Worm (Caenorhabditis elegans): ENCODE results near the gene fil-2.

Gene fil-2

DNA sequence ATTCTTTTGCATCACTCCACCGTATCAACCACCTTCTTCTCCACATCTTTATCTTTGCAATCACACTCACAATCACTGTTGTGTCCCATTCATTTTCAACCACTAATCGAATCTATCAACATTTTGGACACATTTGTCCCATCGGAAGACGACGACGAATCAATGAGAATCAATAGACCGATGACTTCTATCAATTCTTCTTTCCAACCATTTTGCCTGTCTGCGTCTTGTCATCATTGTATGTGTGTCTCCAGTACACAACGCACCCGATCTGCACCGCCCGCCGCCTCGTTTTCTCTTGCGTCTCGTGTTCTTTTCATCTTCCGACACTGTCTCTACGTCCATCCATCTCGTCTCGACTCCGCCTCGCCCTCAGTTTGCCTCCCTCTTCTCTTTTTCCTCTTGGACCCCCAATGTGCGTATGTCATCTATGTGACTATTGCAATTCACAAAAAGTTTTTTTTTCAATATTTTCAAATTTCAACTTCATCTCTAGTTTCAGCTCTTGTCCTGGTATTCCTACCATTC, 32.3 kb upstream of the fil-2 start, which contains the start of gene dmd-7:
Gene dmd-7 (plus strand): TSS at position 478 of the 528 bp plus-strand sequence.
- TF ChIP-seq fkh-2 (tag; optimal IDR thresholded peaks at IDR 0.05) (no peak), nhr-237 (tag; optimal IDR thresholded peaks at IDR 0.05) (no peak), ceh-82 (tag; optimal IDR thresholded peaks at IDR 0.05) (peak; percentile 70), sea-2 (GFP tag; optimal IDR thresholded peaks at IDR 0.05) (peak; percentile 51), nfya-1 (tag; optimal IDR thresholded peaks at IDR 0.05; ENCODE audit: insufficient read depth) (peak; percentile 84), skn-1 (tag; optimal IDR thresholded peaks at IDR 0.05) (peak; percentile 34), zag-1 (tag; optimal IDR thresholded peaks at IDR 0.05) (no peak), elt-3 (tag; optimal IDR thresholded peaks at IDR 0.05) (peak; percentile 60 to 90 (median 85)), nhr-11 (tag; optimal IDR thresholded peaks at IDR 0.05) (peak; percentile 48), hmg-11 (tag; optimal IDR thresholded peaks at IDR 0.05) (peak; percentile 67), ztf-11 (tag; optimal IDR thresholded peaks at IDR 0.05) (no peak), fos-1 (tag; optimal IDR thresholded peaks at IDR 0.05) (no peak), elt-2 (tag; optimal IDR thresholded peaks at IDR 0.05) (peak; percentile 62), fkh-10 (GFP tag; optimal IDR thresholded peaks at IDR 0.05) (no peak), elt-1 (tag; optimal IDR thresholded peaks at IDR 0.05) (peak; percentile 44), ztf-4 (tag; optimal IDR thresholded peaks at IDR 0.05) (peak; percentile 53), nhr-28 (tag; optimal IDR thresholded peaks at IDR 0.05) (peak; percentile 23), pha-4 (tag; optimal IDR thresholded peaks at IDR 0.05) (peak; percentile 96), tbx-2 (tag; optimal IDR thresholded peaks at IDR 0.05) (peak; percentile 89), ceh-9 (tag; optimal IDR thresholded peaks at IDR 0.05) (no peak), unc-39 (tag; optimal IDR thresholded peaks at IDR 0.05) (no peak), mdl-1 (tag; optimal IDR thresholded peaks at IDR 0.05) (peak; percentile 76), egl-5 (tag; optimal IDR thresholded peaks at IDR 0.05) (peak; percentile 6), ceh-16 (tag; optimal IDR thresholded peaks at IDR 0.05) (no peak), mml-1 (tag; optimal IDR thresholded peaks at IDR 0.05) (no peak), nhr-23 (tag; optimal IDR thresholded peaks at IDR 0.05) (peak; percentile 96), snpc-4 (tag; optimal IDR thresholded peaks at IDR 0.05) (peak; percentile 21), lin-15B (tag; optimal IDR thresholded peaks at IDR 0.05) (peak; percentile 21), eor-1 (tag; optimal IDR thresholded peaks at IDR 0.05) (no peak), ZK546.5 (tag; optimal IDR thresholded peaks at IDR 0.05) (no peak), nhr-12 (tag; optimal IDR thresholded peaks at IDR 0.05) (no peak), nhr-76 (tag; optimal IDR thresholded peaks at IDR 0.05) (no peak), pqm-1 (tag; optimal IDR thresholded peaks at IDR 0.05) (peak; percentile 86), aly-2 (tag; optimal IDR thresholded peaks at IDR 0.05) (no peak), nhr-67 (tag; optimal IDR thresholded peaks at IDR 0.05) (no peak), ceh-28 (tag; optimal IDR thresholded peaks at IDR 0.05) (peak; percentile 81), daf-12 (tag; optimal IDR thresholded peaks at IDR 0.05) (no peak), R02D3.7 (tag; optimal IDR thresholded peaks at IDR 0.05) (peak; percentile 76), nhr-25 (tag; optimal IDR thresholded peaks at IDR 0.05) (peak; percentile 96), egl-27 (tag; optimal IDR thresholded peaks at IDR 0.05) (peak; percentile 85), jun-1 (tag; optimal IDR thresholded peaks at IDR 0.05) (peak; percentile 76), nhr-43 (tag; optimal IDR thresholded peaks at IDR 0.05; ENCODE audit: poor library complexity, severe bottlenecking) (peak; percentile 98), lin-39 (tag; optimal IDR thresholded peaks at IDR 0.05) (peak; percentile 88), unc-62 (GFP tag; optimal IDR thresholded peaks at IDR 0.05) (peak; percentile 78), ama-1 (optimal IDR thresholded peaks at IDR 0.05) (no peak), lsy-12 (tag; optimal IDR thresholded peaks at IDR 0.05) (peak; percentile 79), nhr-77 (tag; optimal IDR thresholded peaks at IDR 0.05) (no peak)
